Worm (Caenorhabditis elegans): Measurements from ENCODE around the gene T24E12.11.

T24E12.11 gene

DNA sequence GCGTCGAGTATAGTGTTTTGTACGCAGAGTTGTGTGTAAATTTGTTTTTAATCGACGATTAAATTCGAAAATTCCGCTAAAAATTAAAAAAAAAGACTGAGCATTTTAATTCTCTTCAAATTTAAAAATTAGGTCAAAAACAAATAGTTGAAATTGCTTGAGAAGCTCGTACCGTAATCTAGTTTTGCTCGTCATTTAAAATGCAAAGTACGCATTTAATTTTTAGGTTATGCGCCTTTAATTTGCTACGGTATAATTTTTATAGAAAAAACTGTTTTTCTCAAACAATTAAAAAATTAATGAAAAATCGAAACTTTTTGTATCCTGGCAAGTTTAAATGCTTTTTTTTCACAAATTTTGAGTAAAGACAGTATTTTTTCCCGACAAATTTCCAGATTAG is 29.3 kb upstream of the T24E12.11 start:
- TF ChIP-seq aha-1 (tag) (no peak), F49E8.2 (tag; optimal IDR thresholded peaks at IDR 0.05; ENCODE audit: borderline replicate concordance) (peak; percentile 56), pqm-1 (tag; optimal IDR thresholded peaks at IDR 0.05) (no peak), ces-1 (GFP tag; optimal IDR thresholded peaks at IDR 0.05) (no peak), F44E2.7 (GFP tag; IDR thresholded peaks at IDR 0.05) (no peak), lin-38 (GFP tag; IDR thresholded peaks at IDR 0.05) (0 out of 2 replicates have a peak, but pooled peaks have one; percentile 12), ZK546.5 (tag; optimal IDR thresholded peaks at IDR 0.05) (no peak)

DNA sequence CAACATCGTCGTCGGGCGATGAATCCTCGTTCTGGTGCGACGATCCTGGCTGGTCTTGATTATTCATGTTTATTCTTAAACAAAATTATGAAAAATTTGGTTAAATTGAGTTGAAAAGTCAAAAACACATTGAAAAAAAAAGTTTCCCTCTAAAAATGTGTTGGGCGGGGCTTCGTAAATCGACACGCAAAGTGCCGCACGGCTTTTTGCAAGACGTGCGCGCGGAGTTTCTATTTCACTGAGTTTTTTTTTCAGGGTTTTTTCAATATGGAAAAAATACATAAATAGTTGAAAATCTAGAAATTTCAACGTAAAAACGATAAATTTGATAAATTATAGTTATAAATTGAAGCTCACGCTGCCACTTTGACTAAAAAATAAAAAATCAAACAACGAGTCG is 28.7 kb upstream of the T24E12.11 start, which contains the start of gene F54D10.5:
Gene F54D10.5 (minus strand): TSS at position 74 of the 400 bp plus-strand sequence.
- no peak for TF ChIP-seq fkh-10 (GFP tag; optimal IDR thresholded peaks at IDR 0.05)
- TF ChIP-seq lin-13 (GFP tag; optimal IDR thresholded peaks at IDR 0.05) = peak; percentile 31
- no peak for TF ChIP-seq spr-3 (GFP tag; optimal IDR thresholded peaks at IDR 0.05)
- peak; percentile 91 for TF ChIP-seq mes-2 (tag; optimal IDR thresholded peaks at IDR 0.05; ENCODE audit: poor library complexity, severe bottlenecking)
- no peak for TF ChIP-seq nhr-111 (GFP tag; optimal IDR thresholded peaks at IDR 0.05)
- no peak for TF ChIP-seq vab-7 (GFP tag; IDR thresholded peaks at IDR 0.05)
- no peak for TF ChIP-seq nhr-10 (tag; optimal IDR thresholded peaks at IDR 0.05)
- TF ChIP-seq daf-19 (GFP tag; conservative IDR thresholded peaks at IDR 0.05) = no peak
- TF ChIP-seq nhr-76 (tag; optimal IDR thresholded peaks at IDR 0.05) = no peak
- TF ChIP-seq ZK546.5 (tag; optimal IDR thresholded peaks at IDR 0.05) = no peak
- TF ChIP-seq mep-1 (tag; optimal IDR thresholded peaks at IDR 0.05) = no peak
- peak; percentile 51; the same call in 1 of the 2 replicates for TF ChIP-seq hmg-1.1 (GFP tag; IDR thresholded peaks at IDR 0.05)
- no peak for TF ChIP-seq gei-8 (GFP tag; optimal IDR thresholded peaks at IDR 0.05)
- no peak for TF ChIP-seq madf-9 (GFP tag; conservative IDR thresholded peaks at IDR 0.05)
- TF ChIP-seq nhr-28 (tag; optimal IDR thresholded peaks at IDR 0.05) = peak; percentile 28
- TF ChIP-seq daf-12 (tag; optimal IDR thresholded peaks at IDR 0.05) = no peak
- TF ChIP-seq dpl-1 (GFP tag; optimal IDR thresholded peaks at IDR 0.05) = peak; percentile 95
- peak; percentile 93 for TF ChIP-seq aha-1 (tag)
- TF ChIP-seq R02D3.7 (tag; optimal IDR thresholded peaks at IDR 0.05) = peak; percentile 95
- no peak for TF ChIP-seq tra-1 (GFP tag; IDR thresholded peaks at IDR 0.05)
- peak; percentile 12 for TF ChIP-seq nhr-77 (tag; optimal IDR thresholded peaks at IDR 0.05)
- TF ChIP-seq spr-1 (tag; optimal IDR thresholded peaks at IDR 0.05) = peak; percentile 45
- peak; percentile 35 for TF ChIP-seq hlh-11 (tag; optimal IDR thresholded peaks at IDR 0.05)
- peak; percentile 7 for TF ChIP-seq fos-1 (tag; optimal IDR thresholded peaks at IDR 0.05)
- TF ChIP-seq mdl-1 (tag; optimal IDR thresholded peaks at IDR 0.05) = peak in 1 of 2 experiments; percentile 12
- TF ChIP-seq ztf-11 (tag; optimal IDR thresholded peaks at IDR 0.05) = no peak
- no peak for TF ChIP-seq madf-5 (GFP tag; IDR thresholded peaks at IDR 0.05)
- TF ChIP-seq nhr-6 (tag; optimal IDR thresholded peaks at IDR 0.05) = peak; percentile 46
- no peak for TF ChIP-seq zip-11 (GFP tag; IDR thresholded peaks at IDR 0.05)
- TF ChIP-seq F44E2.7 (GFP tag; IDR thresholded peaks at IDR 0.05) = no peak
- no peak for TF ChIP-seq nhr-11 (tag; optimal IDR thresholded peaks at IDR 0.05)
- TF ChIP-seq duxl-1 (tag; optimal IDR thresholded peaks at IDR 0.05; ENCODE audit: poor library complexity) = peak; percentile 84
- TF ChIP-seq unc-130 (GFP tag; optimal IDR thresholded peaks at IDR 0.05) = peak; percentile 48
- no peak for TF ChIP-seq zip-2 (tag; optimal IDR thresholded peaks at IDR 0.05)
- TF ChIP-seq ceh-28 (tag; optimal IDR thresholded peaks at IDR 0.05) = no peak
- no peak for TF ChIP-seq egl-43 (GFP tag; IDR thresholded peaks at IDR 0.05)
- no peak for TF ChIP-seq ctbp-1 (GFP tag; IDR thresholded peaks at IDR 0.05)
- TF ChIP-seq rbr-2 (tag; optimal IDR thresholded peaks at IDR 0.05) = peak; percentile 63
- no peak for TF ChIP-seq nhr-102 (tag; optimal IDR thresholded peaks at IDR 0.05)
- no peak for TF ChIP-seq nhr-237 (tag; optimal IDR thresholded peaks at IDR 0.05)
- TF ChIP-seq dmd-6 (GFP tag; IDR thresholded peaks at IDR 0.05) = no peak
- peak; percentile 35; the same call in 1 of the 2 replicates for TF ChIP-seq pha-4 (GFP tag; IDR thresholded peaks at IDR 0.05)
- no peak for TF ChIP-seq pha-4 (tag; optimal IDR thresholded peaks at IDR 0.05)
- no peak for TF ChIP-seq ceh-62 (tag; optimal IDR thresholded peaks at IDR 0.05)
- no peak for TF ChIP-seq lin-15B (tag; optimal IDR thresholded peaks at IDR 0.05)
- peak in 1 of 2 experiments; percentile 18 for TF ChIP-seq hif-1 (tag; optimal IDR thresholded peaks at IDR 0.05)
- TF ChIP-seq attf-4 (tag; optimal IDR thresholded peaks at IDR 0.05) = no peak

Measured in whole organism, L4 larva.